Worm (Caenorhabditis elegans) whole organism, L4/young adult: ENCODE results near the gene R74.2.

Experiments
- W03F9.2 ChIP-seq: fragments of 150-350 bp; optimal IDR thresholded peaks from 2 replicates; lab custom pipeline; 2014; ENCODE audit warnings: missing biosample characterization, missing genetic modification characterization
- dao-5 ChIP-seq: sonication (generic microtip); optimal IDR thresholded peaks from 2 replicates; lab custom pipeline; 2016; ENCODE audit warnings: missing genotype, missing genetic modification characterization, moderate library complexity, missing compliant biosample characterization
- him-1 ChIP-seq: sonication (generic microtip); optimal IDR thresholded peaks from 2 replicates; lab custom pipeline; 2016; ENCODE audit warnings: missing genotype, missing genetic modification reagents, missing genetic modification characterization, missing compliant biosample characterization

DNA sequence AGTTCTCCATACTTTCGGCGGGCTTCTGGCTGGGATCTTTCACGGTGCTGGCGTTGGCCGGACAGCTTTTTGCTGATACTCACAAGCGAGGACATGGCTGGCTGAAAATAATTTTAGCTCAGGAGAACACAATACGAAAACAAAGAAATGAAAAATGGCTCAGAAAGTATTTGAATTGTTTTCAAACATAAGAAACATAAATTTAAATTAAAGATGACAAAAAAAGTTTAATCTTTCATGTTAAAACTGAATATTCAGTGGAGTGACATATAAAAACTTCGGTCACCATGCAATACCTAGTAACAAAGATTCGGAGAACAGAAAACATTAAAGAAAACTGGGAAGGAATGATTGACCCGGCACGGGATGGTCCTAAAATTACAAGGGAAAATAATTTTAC is 9.4 kb upstream of the R74.2 start, which contains the start of gene C16C10.2:
- no peak for TF ChIP-seq dao-5 (tag; lab: Kevin White, UChicago)
- TF ChIP-seq him-1 (tag; lab: Kevin White, UChicago), result no peak
- TF ChIP-seq W03F9.2 (tag; lab: Kevin White, UChicago), result no peak
